Fruit fly (Drosophila melanogaster): Measurements from ENCODE around the gene CG3457.

Gene CG3457

DNA sequence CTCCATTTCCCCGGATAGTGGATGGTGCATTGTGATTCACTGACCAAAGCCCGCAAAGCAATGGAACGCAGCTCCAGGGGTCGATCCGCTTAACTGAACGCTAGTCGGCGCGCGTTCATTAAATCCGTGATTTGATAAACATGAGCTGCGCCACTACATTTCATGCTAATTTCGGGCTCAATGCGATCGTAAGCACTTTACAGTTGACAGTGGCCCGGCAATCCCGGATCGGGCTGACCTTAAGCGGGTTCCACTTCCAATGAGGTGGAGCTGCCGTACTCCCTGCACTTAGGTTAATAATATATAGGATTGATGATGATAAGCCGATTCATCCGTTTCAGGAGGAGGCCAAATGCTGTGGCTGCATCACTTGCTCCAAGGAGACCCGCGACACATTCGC, 16.1 kb downstream of the CG3457 start, which contains the start of gene FarO (continued):
- no peak for TF ChIP-seq CG11294 (GFP tag; IDR thresholded peaks at IDR 0.05)
- TF ChIP-seq Eip75B (GFP tag; optimal IDR thresholded peaks at IDR 0.05) = no peak

DNA sequence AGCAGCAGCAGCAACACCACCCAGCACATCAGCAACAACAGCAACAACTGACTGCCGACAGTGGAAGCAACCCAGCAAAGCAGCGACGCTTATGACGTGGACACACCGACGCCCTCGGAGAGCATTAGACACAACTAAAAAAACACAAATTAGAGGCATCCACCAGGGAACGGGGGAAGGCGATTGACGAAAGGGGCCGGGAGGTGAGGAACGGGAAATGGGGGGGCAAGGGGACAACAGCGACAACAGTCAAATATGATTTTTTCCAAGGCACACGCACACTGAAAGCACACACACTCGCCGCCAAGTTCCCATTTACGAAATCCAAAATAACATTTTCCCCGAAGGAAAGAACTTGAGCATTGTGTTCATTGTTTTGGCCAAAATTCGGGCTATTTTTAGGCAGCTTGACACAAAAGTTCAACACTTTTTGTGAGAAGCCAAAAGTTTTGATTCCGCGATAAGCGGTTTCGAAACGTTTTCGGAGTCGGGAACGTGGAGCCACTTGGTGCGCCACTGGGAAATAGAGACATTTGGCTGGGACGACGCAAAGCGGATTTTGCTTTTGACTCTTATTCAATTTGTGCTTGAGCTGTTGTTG, 21.1 kb downstream of the CG3457 start:
- TF ChIP-seq CG16779 (tag; optimal IDR thresholded peaks at IDR 0.05) = no peak
- peak; percentile 49 for TF ChIP-seq CG6276 (GFP tag; optimal IDR thresholded peaks at IDR 0.05)
- TF ChIP-seq CG6808 (GFP tag; optimal IDR thresholded peaks at IDR 0.05) = no peak
- TF ChIP-seq CG3919 (GFP tag; optimal IDR thresholded peaks at IDR 0.05) = no peak
- no peak for TF ChIP-seq Sox14 (GFP tag; optimal IDR thresholded peaks at IDR 0.05)
- TF ChIP-seq vri (GFP tag; optimal IDR thresholded peaks at IDR 0.05) = no peak
- peak; percentile 56; the same call in 1 of the 3 replicates for TF ChIP-seq eg (GFP tag; IDR thresholded peaks at IDR 0.05)
- no peak for TF ChIP-seq CG10631 (GFP tag; optimal IDR thresholded peaks at IDR 0.05)
- TF ChIP-seq CG32006 (GFP tag; optimal IDR thresholded peaks at IDR 0.05) = peak; percentile 46
- TF ChIP-seq dsx (GFP tag; optimal IDR thresholded peaks at IDR 0.05; ENCODE audit: poor library complexity, severe bottlenecking) = no peak
- TF ChIP-seq svp (GFP tag) = peak; percentile 44
- TF ChIP-seq Blimp-1 (GFP tag; optimal IDR thresholded peaks at IDR 0.05) = no peak
- TF ChIP-seq Lpt (GFP tag; optimal IDR thresholded peaks at IDR 0.05) = no peak

DNA sequence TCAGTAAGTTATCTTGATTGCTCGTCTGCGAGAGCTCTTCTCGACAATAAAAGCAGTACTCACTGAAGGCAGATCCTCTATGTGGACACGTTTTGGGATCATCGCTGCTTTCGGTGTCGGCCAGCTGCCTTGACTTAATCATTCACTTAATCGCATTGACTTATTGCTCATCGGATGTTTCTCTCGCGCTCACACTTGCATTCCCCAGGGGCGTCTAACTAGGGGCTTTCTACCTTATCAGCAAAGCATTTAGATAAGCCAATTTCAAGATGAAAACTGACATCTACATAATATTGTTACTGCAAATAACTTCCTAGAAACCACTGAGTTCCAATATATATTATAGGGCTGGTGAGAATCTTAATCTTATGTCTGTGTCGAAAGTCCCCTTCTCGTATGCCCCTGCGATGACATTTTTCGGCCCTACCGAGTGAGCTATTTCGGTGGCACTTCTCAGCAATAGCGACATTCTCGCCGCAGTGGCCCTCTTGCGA, 24.8 kb downstream of the CG3457 start:
- TF ChIP-seq fkh (GFP tag; optimal IDR thresholded peaks at IDR 0.05) (no peak), CG31627 (GFP tag; optimal IDR thresholded peaks at IDR 0.05) (no peak), fd59A (GFP tag; optimal IDR thresholded peaks at IDR 0.05) (no peak), CG6163 (GFP tag; IDR thresholded peaks at IDR 0.05) (0 out of 3 replicates have a peak, but pooled peaks have one; percentile 34), Met (GFP tag; optimal IDR thresholded peaks at IDR 0.05) (peak; percentile 12), achi (GFP tag; optimal IDR thresholded peaks at IDR 0.05) (no peak), Hr4 (GFP tag; optimal IDR thresholded peaks at IDR 0.05) (peak; percentile 33), CG8319 (GFP tag; optimal IDR thresholded peaks at IDR 0.05) (no peak), ss (GFP tag; optimal IDR thresholded peaks at IDR 0.05) (no peak), CG11762 (GFP tag; optimal IDR thresholded peaks at IDR 0.05; ENCODE audit: insufficient read depth) (no peak), Hr38 (GFP tag; optimal IDR thresholded peaks at IDR 0.05) (no peak), salr (GFP tag; optimal IDR thresholded peaks at IDR 0.05) (no peak), CG11294 (GFP tag; IDR thresholded peaks at IDR 0.05) (no peak), CG8119 (GFP tag; IDR thresholded peaks at IDR 0.05) (0 out of 3 replicates have a peak, but pooled peaks have one; percentile 16), CG32006 (GFP tag; optimal IDR thresholded peaks at IDR 0.05) (no peak), topi (GFP tag; optimal IDR thresholded peaks at IDR 0.05) (peak; percentile 9), Eip78C (GFP tag) (peak; percentile 20), CG15336 (GFP tag; IDR thresholded peaks at IDR 0.05) (peak; percentile 42; the same call in 1 of the 2 replicates), CG16779 (tag; optimal IDR thresholded peaks at IDR 0.05) (no peak), svp (GFP tag) (peak; percentile 92), Gug (GFP tag; IDR thresholded peaks at IDR 0.05) (no peak), CG9139 (GFP tag; optimal IDR thresholded peaks at IDR 0.05) (no peak), eg (GFP tag; IDR thresholded peaks at IDR 0.05) (peak; percentile 36; the same call in 1 of the 3 replicates), Sox14 (GFP tag; optimal IDR thresholded peaks at IDR 0.05) (no peak), CG10631 (GFP tag; optimal IDR thresholded peaks at IDR 0.05) (no peak), CG10669 (GFP tag; optimal IDR thresholded peaks at IDR 0.05) (no peak), CG8632 (GFP tag; optimal IDR thresholded peaks at IDR 0.05) (no peak)

Measured in whole organism, prepupa.